Fruit fly (Drosophila melanogaster) whole organism, wandering third instar larva: ENCODE results near the gene mtd.

Experiments used
- CG32264 ChIP-seq: fragments of 200-800 bp; sonication (Bioruptor generic); optimal IDR thresholded peaks from 2 replicates; lab custom pipeline; 2016; ENCODE audit warnings: missing biosample characterization, missing genetic modification characterization
- Hnf4 ChIP-seq: fragments of 200-800 bp; sonication (Bioruptor generic); optimal IDR thresholded peaks from 2 replicates; lab custom pipeline; 2016; ENCODE audit warnings: missing biosample characterization, mild to moderate bottlenecking, missing genetic modification characterization
- Myc ChIP-seq: fragments of >200 bp; optimal IDR thresholded peaks from 2 replicates; lab custom pipeline; 2017
- brk ChIP-seq: fragments of 200-800 bp; sonication (Bioruptor generic); optimal IDR thresholded peaks from 2 replicates; lab custom pipeline; 2016; ENCODE audit warnings: missing biosample characterization, mild to moderate bottlenecking, missing genetic modification characterization
- dsf ChIP-seq: sonication (Bioruptor generic); optimal IDR thresholded peaks from 2 replicates; lab custom pipeline; 2016; ENCODE audit warnings: missing biosample characterization, missing genetic modification characterization, borderline replicate concordance
- ey ChIP-seq: fragments of 200-800 bp; sonication (Bioruptor generic); optimal IDR thresholded peaks from 2 replicates; lab custom pipeline; 2016; ENCODE audit warnings: missing biosample characterization, missing genetic modification characterization
- fru ChIP-seq: fragments of 200-800 bp; sonication (Bioruptor generic); optimal IDR thresholded peaks from 3 replicates; lab custom pipeline; 2016; ENCODE audit warnings: missing biosample characterization, mild to moderate bottlenecking, missing genetic modification characterization

DNA sequence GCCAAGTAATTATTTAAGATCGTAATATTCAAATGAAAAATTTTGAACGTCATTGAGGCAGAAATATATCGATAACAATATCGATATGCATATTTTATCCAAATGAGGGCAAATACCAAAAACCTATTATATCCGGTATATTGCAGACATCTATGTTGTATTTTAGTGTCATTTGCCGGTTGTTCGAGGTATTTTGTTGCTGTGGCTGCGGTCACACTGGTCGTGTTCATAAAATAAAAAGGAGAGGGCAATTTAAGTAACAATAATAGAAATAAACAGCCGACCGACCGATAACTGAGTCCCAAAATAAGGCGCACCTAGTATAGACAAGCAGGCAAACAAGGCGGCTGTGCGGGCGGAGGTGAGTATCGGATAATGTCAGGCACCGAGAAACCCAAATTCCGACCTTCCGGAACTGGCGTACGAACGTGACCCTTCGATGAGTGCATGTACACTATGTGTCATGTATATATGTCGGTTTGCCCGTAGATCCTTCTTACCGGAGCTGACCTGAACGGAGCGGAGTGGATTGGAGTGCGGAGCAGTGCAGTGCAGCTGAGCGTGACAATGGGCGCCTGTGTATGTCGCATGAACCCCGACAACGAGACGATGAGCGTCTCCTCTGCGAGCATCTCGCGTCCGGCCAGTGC lies 43.6 kb upstream of the mtd start, which contains the start of gene CG1172:
- TF ChIP-seq Hnf4 (GFP tag; lab: Kevin White, UChicago) (no peak), brk (GFP tag; lab: Kevin White, UChicago) (no peak), dsf (GFP tag; lab: Kevin White, UChicago) (no peak), fru (no peak), ey (GFP tag; lab: Kevin White, UChicago) (no peak), Myc (no peak), CG32264 (GFP tag; lab: Kevin White, UChicago) (no peak)
